Worm (Caenorhabditis elegans): ENCODE measurements around the gene tra-2.

Gene tra-2

ce11 chrII:6955084-6955697, 10.3 kb downstream of the tra-2 start:
- TF ChIP-seq dve-1 (tag; optimal IDR thresholded peaks at IDR 0.05; ENCODE audit: insufficient read depth) (peak; percentile 10), lin-38 (GFP tag; IDR thresholded peaks at IDR 0.05) (peak; percentile 14; the same call in 1 of the 2 replicates), madf-9 (GFP tag; conservative IDR thresholded peaks at IDR 0.05) (no peak), lsy-2 (tag; optimal IDR thresholded peaks at IDR 0.05) (peak in 1 of 2 experiments; percentile 12), ceh-44 (GFP tag; IDR thresholded peaks at IDR 0.05) (no peak), arid-1 (GFP tag; conservative IDR thresholded peaks at IDR 0.05) (peak; percentile 35; the same call in 1 of the 2 replicates), daf-16 (GFP tag; optimal IDR thresholded peaks at IDR 0.05) (no peak), daf-16 (tag; optimal IDR thresholded peaks at IDR 0.05) (peak; percentile 33), aha-1 (tag) (peak; percentile 92), fos-1 (tag; optimal IDR thresholded peaks at IDR 0.05) (no peak), daf-12 (tag; optimal IDR thresholded peaks at IDR 0.05) (no peak)

ce11 chrII:6951250-6951806, 14.1 kb downstream of the tra-2 start, which contains the start of the genes malt-1 and ceh-38:
Gene malt-1 (minus strand): TSS chrII:6951300.
Gene ceh-38 (plus strand): TSS chrII:6951526.
- peak; percentile 83 for TF ChIP-seq nhr-48 (tag; optimal IDR thresholded peaks at IDR 0.05)
- TF ChIP-seq hlh-30 (tag; optimal IDR thresholded peaks at IDR 0.05; ENCODE audit: insufficient read depth): peak; percentile 99
- peak; percentile 83 for TF ChIP-seq dpl-1 (GFP tag; optimal IDR thresholded peaks at IDR 0.05)
- peak; percentile 81 for TF ChIP-seq nhr-25 (tag; optimal IDR thresholded peaks at IDR 0.05; ENCODE audit: borderline replicate concordance, insufficient read depth)
- TF ChIP-seq hif-1 (tag; optimal IDR thresholded peaks at IDR 0.05): peak; percentile 35 to 84
- TF ChIP-seq zag-1 (tag; optimal IDR thresholded peaks at IDR 0.05): peak; percentile 18
- TF ChIP-seq attf-4 (tag; optimal IDR thresholded peaks at IDR 0.05): peak; percentile 56
- peak; percentile 52 for TF ChIP-seq cey-2 (tag; optimal IDR thresholded peaks at IDR 0.05; ENCODE audit: borderline replicate concordance, insufficient read depth)
- peak; percentile 79 for TF ChIP-seq daf-19 (GFP tag; conservative IDR thresholded peaks at IDR 0.05)
- peak; percentile 92 for TF ChIP-seq aha-1 (tag)
- peak; percentile 88 for TF ChIP-seq T26A8.4 (GFP tag; IDR thresholded peaks at IDR 0.05)
- TF ChIP-seq php-3 (GFP tag; IDR thresholded peaks at IDR 0.05): peak; percentile 82
- TF ChIP-seq nhr-11 (tag; optimal IDR thresholded peaks at IDR 0.05): peak; percentile 98
- peak; percentile 74 for TF ChIP-seq F10B5.3 (tag; optimal IDR thresholded peaks at IDR 0.05)
- TF ChIP-seq nhr-6 (tag; optimal IDR thresholded peaks at IDR 0.05): peak; percentile 95
- TF ChIP-seq Y5F2A.4 (GFP tag; optimal IDR thresholded peaks at IDR 0.05): no peak
- TF ChIP-seq mxl-2 (GFP tag; conservative IDR thresholded peaks at IDR 0.05): no peak
- TF ChIP-seq pqm-1 (tag; optimal IDR thresholded peaks at IDR 0.05): peak; percentile 44
- peak; percentile 98 for TF ChIP-seq dve-1 (tag; optimal IDR thresholded peaks at IDR 0.05; ENCODE audit: insufficient read depth)
- TF ChIP-seq hmg-1.1 (GFP tag; IDR thresholded peaks at IDR 0.05): peak; percentile 96
- peak; percentile 64 for TF ChIP-seq pha-4 (GFP tag; IDR thresholded peaks at IDR 0.05)
- TF ChIP-seq pha-4 (tag; optimal IDR thresholded peaks at IDR 0.05): no peak
- peak; percentile 89 for TF ChIP-seq dmd-6 (GFP tag; IDR thresholded peaks at IDR 0.05)
- TF ChIP-seq saeg-2 (GFP tag; IDR thresholded peaks at IDR 0.05): 0 out of 2 replicates have a peak, but pooled peaks have one; percentile 50
- TF ChIP-seq F49E8.2 (tag; optimal IDR thresholded peaks at IDR 0.05; ENCODE audit: borderline replicate concordance): no peak
- TF ChIP-seq skn-1 (tag; optimal IDR thresholded peaks at IDR 0.05): peak; percentile 28
- TF ChIP-seq R02D3.7 (tag; optimal IDR thresholded peaks at IDR 0.05): peak; percentile 65
- TF ChIP-seq zip-2 (tag; optimal IDR thresholded peaks at IDR 0.05): peak; percentile 77
- TF ChIP-seq ceh-62 (tag; optimal IDR thresholded peaks at IDR 0.05): no peak
- peak; percentile 98 for TF ChIP-seq mep-1 (tag; optimal IDR thresholded peaks at IDR 0.05)
- peak; percentile 83 for TF ChIP-seq spr-1 (tag; optimal IDR thresholded peaks at IDR 0.05)
- TF ChIP-seq lsy-2 (tag; optimal IDR thresholded peaks at IDR 0.05): peak; percentile 94 to 97
- TF ChIP-seq sdz-12 (GFP tag; optimal IDR thresholded peaks at IDR 0.05): no peak
- peak; percentile 78 for TF ChIP-seq nhr-102 (tag; optimal IDR thresholded peaks at IDR 0.05)
- TF ChIP-seq nhr-10 (tag; optimal IDR thresholded peaks at IDR 0.05): peak; percentile 68
- peak; percentile 95 for TF ChIP-seq mes-2 (tag; optimal IDR thresholded peaks at IDR 0.05; ENCODE audit: poor library complexity, severe bottlenecking)
- TF ChIP-seq arid-1 (GFP tag; conservative IDR thresholded peaks at IDR 0.05): peak; percentile 89
- TF ChIP-seq lim-7 (GFP tag; IDR thresholded peaks at IDR 0.05): no peak
- TF ChIP-seq ceh-44 (GFP tag; IDR thresholded peaks at IDR 0.05): no peak
- TF ChIP-seq ceh-82 (tag; optimal IDR thresholded peaks at IDR 0.05): no peak
- no peak for TF ChIP-seq unc-39 (tag; optimal IDR thresholded peaks at IDR 0.05)
